Worm (Caenorhabditis elegans) whole organism, young adult: Measurements from ENCODE around the gene srlf-4.

Experiments
- B0336.3 ChIP-seq: fragments of 200-800 bp; sonication (Bioruptor generic); IDR thresholded peaks from 2 replicates; pipeline ENCODE4 v1.3.6; 2022; ENCODE audit warnings: missing genetic modification characterization, missing compliant biosample characterization
- F49E8.2 ChIP-seq: sonication (generic microtip); optimal IDR thresholded peaks from 3 replicates; lab custom pipeline; 2017; ENCODE audit warnings: missing genetic modification characterization, mild to moderate bottlenecking, missing compliant biosample characterization, antibody characterized with exemption, moderate library complexity; ENCODE audit not compliant: insufficient read depth
- K12H6.12 ChIP-seq: fragments of 200-800 bp; sonication (Bioruptor generic); optimal IDR thresholded peaks from 2 replicates; lab custom pipeline; 2018; ENCODE audit warnings: mild to moderate bottlenecking, missing genetic modification characterization, missing compliant biosample characterization
- bed-1 ChIP-seq: fragments of 200-800 bp; sonication (Bioruptor generic); IDR thresholded peaks from 2 replicates; pipeline ENCODE4 v1.3.6; 2022; ENCODE audit warnings: missing genetic modification reagents, missing genetic modification characterization, missing compliant biosample characterization
- bed-2 ChIP-seq: fragments of 200-800 bp; sonication (Bioruptor generic); IDR thresholded peaks from 2 replicates; pipeline ENCODE4 v1.3.6; 2022; ENCODE audit warnings: missing genetic modification reagents, missing genetic modification characterization, missing compliant biosample characterization
- ccch-3 ChIP-seq: fragments of 200-800 bp; sonication (Bioruptor generic); optimal IDR thresholded peaks from 2 replicates; lab custom pipeline; 2018; ENCODE audit warnings: mild to moderate bottlenecking, missing genetic modification characterization, missing compliant biosample characterization
- cebp-1 ChIP-seq, 2 experiments: fragments of 200-800 bp in 1 of 2; sonication (Bioruptor generic) in 1 of 2; sonication (generic microtip) in 1 of 2; IDR thresholded peaks in 1 of 2; optimal IDR thresholded peaks in 1 of 2; 2 replicates each; pipeline versions ENCODE4 v1.3.6 to Lab custom; 2017 to 2022; ENCODE audit warnings: missing compliant biosample characterization in 2 of 2, missing genetic modification characterization in 2 of 2, mild to moderate bottlenecking in 1 of 2, missing genetic modification reagents in 1 of 2, moderate library complexity in 1 of 2
- ceh-100 ChIP-seq: fragments of 200-800 bp; sonication (Bioruptor generic); IDR thresholded peaks from 2 replicates; pipeline ENCODE4 v1.3.6; 2022; ENCODE audit warnings: missing genetic modification reagents, missing genetic modification characterization, missing compliant biosample characterization
- ceh-79 ChIP-seq: sonication (generic microtip); optimal IDR thresholded peaks from 2 replicates; lab custom pipeline; 2017; ENCODE audit warnings: mild to moderate bottlenecking, missing genetic modification characterization, missing compliant biosample characterization
- egl-18 ChIP-seq: fragments of 200-800 bp; sonication (Bioruptor generic); IDR thresholded peaks from 2 replicates; pipeline ENCODE4 v1.3.6; 2022; ENCODE audit warnings: missing genetic modification reagents, missing genetic modification characterization, missing compliant biosample characterization
- ets-4 ChIP-seq: fragments of 200-800 bp; sonication (Bioruptor generic); optimal IDR thresholded peaks from 2 replicates; lab custom pipeline; 2018; ENCODE audit warnings: mild to moderate bottlenecking, missing genetic modification characterization, missing compliant biosample characterization
- gei-17 ChIP-seq: fragments of 200-800 bp; sonication (Bioruptor generic); optimal IDR thresholded peaks from 2 replicates; lab custom pipeline; 2018; ENCODE audit warnings: mild to moderate bottlenecking, missing genetic modification characterization, missing compliant biosample characterization
- hlh-26 ChIP-seq: fragments of 200-800 bp; sonication (Bioruptor generic); conservative IDR thresholded peaks from 2 replicates; pipeline ENCODE4 v1.3.6; 2022; ENCODE audit warnings: missing genetic modification reagents, missing genetic modification characterization, missing compliant biosample characterization
- hmg-20 ChIP-seq: fragments of 200-800 bp; sonication (Bioruptor generic); IDR thresholded peaks from 2 replicates; pipeline ENCODE4 v1.3.6; 2022; ENCODE audit warnings: missing genetic modification reagents, missing genetic modification characterization, missing compliant biosample characterization
- hsf-1 ChIP-seq: fragments of 200-800 bp; sonication (Bioruptor generic); IDR thresholded peaks from 2 replicates; pipeline ENCODE4 v1.3.6; 2022; ENCODE audit warnings: missing genetic modification reagents, missing genetic modification characterization, missing compliant biosample characterization
- lir-1 ChIP-seq: fragments of 200-800 bp; sonication (Bioruptor generic); conservative IDR thresholded peaks from 2 replicates; pipeline ENCODE4 v1.3.6; 2022; ENCODE audit warnings: missing genetic modification reagents, missing genetic modification characterization, missing compliant biosample characterization
- madf-10 ChIP-seq: sonication (generic microtip); optimal IDR thresholded peaks from 2 replicates; lab custom pipeline; 2016; ENCODE audit warnings: mild to moderate bottlenecking, missing genetic modification characterization, missing compliant biosample characterization
- madf-6 ChIP-seq: fragments of 200-800 bp; sonication (Bioruptor generic); IDR thresholded peaks from 2 replicates; pipeline ENCODE4 v1.3.6; 2022; ENCODE audit warnings: missing genetic modification reagents, missing genetic modification characterization, missing compliant biosample characterization
- mel-28 ChIP-seq: sonication (generic microtip); optimal IDR thresholded peaks from 2 replicates; lab custom pipeline; 2016; ENCODE audit warnings: borderline replicate concordance, mild to moderate bottlenecking, missing genetic modification characterization, missing compliant biosample characterization
- mes-4 ChIP-seq: sonication (generic microtip); optimal IDR thresholded peaks from 2 replicates; lab custom pipeline; 2016; ENCODE audit warnings: missing genotype, missing genetic modification characterization, missing compliant biosample characterization
- nfya-2 ChIP-seq: fragments of 200-800 bp; sonication (Bioruptor generic); IDR thresholded peaks from 2 replicates; pipeline ENCODE4 v1.3.6; 2022; ENCODE audit warnings: missing genetic modification reagents, missing genetic modification characterization, missing compliant biosample characterization
- nhr-80 ChIP-seq: sonication (generic microtip); optimal IDR thresholded peaks from 2 replicates; lab custom pipeline; 2016; ENCODE audit warnings: missing genetic modification characterization, missing compliant biosample characterization
- pha-4 ChIP-seq: fragments of 150-350 bp; sonication (generic microtip); optimal IDR thresholded peaks from 2 replicates; lab custom pipeline; 2014; ENCODE audit warnings: missing biosample characterization, missing genetic modification reagents, missing genetic modification characterization
- rec-8 ChIP-seq, 2 experiments: sonication (generic microtip); optimal IDR thresholded peaks; 2 replicates each; lab custom pipeline; 2016; ENCODE audit warnings: mild to moderate bottlenecking in 2 of 2, missing genetic modification characterization in 2 of 2, missing genetic modification reagents in 2 of 2, missing genotype in 2 of 2, missing biosample characterization in 1 of 2, missing compliant biosample characterization in 1 of 2, moderate library complexity in 1 of 2
- sea-2 ChIP-seq: fragments of 200-800 bp; sonication (Bioruptor generic); IDR thresholded peaks from 2 replicates; pipeline ENCODE4 v1.3.6; 2022; ENCODE audit warnings: missing genetic modification characterization, missing compliant biosample characterization
- snpc-3.4 ChIP-seq: sonication (generic microtip); optimal IDR thresholded peaks from 2 replicates; lab custom pipeline; 2017; ENCODE audit warnings: missing genetic modification characterization, mild to moderate bottlenecking, missing compliant biosample characterization, antibody characterized with exemption, moderate library complexity, missing genotype, missing genetic modification reagents
- snpc-4 ChIP-seq, 5 experiments: fragments of 150-350 bp in 1 of 5; sonication (generic microtip) in 4 of 5; optimal IDR thresholded peaks; 2 replicates each; lab custom pipeline; 2014 to 2018; ENCODE audit warnings: missing genetic modification characterization in 5 of 5, missing biosample characterization in 3 of 5, antibody characterized with exemption in 2 of 5, mild to moderate bottlenecking in 2 of 5, missing compliant biosample characterization in 2 of 5, missing genotype in 2 of 5, moderate library complexity in 2 of 5, missing genetic modification reagents in 1 of 5
- ztf-28 ChIP-seq: fragments of 200-800 bp; sonication (Bioruptor generic); IDR thresholded peaks from 2 replicates; pipeline ENCODE4 v1.3.6; 2022; ENCODE audit warnings: missing genetic modification reagents, missing genetic modification characterization, missing compliant biosample characterization

The srlf-4 gene

ce11 chrIV:12915479-12915878 is 8.8 kb downstream of the srlf-4 start, which contains the start of gene srz-15:
TSS of gene srz-15 (plus strand) at chrIV:12915779.
- no peak for TF ChIP-seq madf-6 (GFP tag; lab: Robert Waterston, UW)
- TF ChIP-seq F49E8.2: no peak
- no peak for TF ChIP-seq sea-2
- no peak for TF ChIP-seq madf-10
- TF ChIP-seq bed-1: no peak
- no peak for TF ChIP-seq ccch-3 (GFP tag; lab: Kevin White, UChicago)
- no peak for TF ChIP-seq hlh-26 (GFP tag; lab: Robert Waterston, UW)
- TF ChIP-seq nfya-2 (GFP tag; lab: Robert Waterston, UW): no peak
- no peak for TF ChIP-seq hsf-1
- no peak for TF ChIP-seq rec-8 (tag; optimal IDR thresholded peaks at IDR 0.05; lab: Kevin White, UChicago)
- no peak for TF ChIP-seq mel-28 (tag; lab: Kevin White, UChicago)
- no peak for TF ChIP-seq lir-1 (GFP tag; lab: Robert Waterston, UW)
- TF ChIP-seq hmg-20: no peak
- no peak for TF ChIP-seq mes-4 (tag; lab: Kevin White, UChicago)
- TF ChIP-seq ets-4: no peak

- TF ChIP-seq egl-18 (GFP tag; lab: Robert Waterston, UW) (no peak), bed-2 (GFP tag; lab: Robert Waterston, UW) (no peak), hsf-1 (no peak), pha-4 (tag; lab: Kevin White, UChicago) (no peak), ceh-100 (GFP tag; lab: Robert Waterston, UW) (no peak), gei-17 (GFP tag; lab: Kevin White, UChicago) (no peak)
These were observed 9.7 kb downstream of the srlf-4 start, which contains the start of gene irg-6 for ce11 chrIV:12914532-12915019. TSS of gene irg-6 (minus strand) at chrIV:12914969.

ce11 chrIV:12911990-12912389 is 12.2 kb downstream of the srlf-4 start, which contains the start of gene K08D8.5:
TSS of gene K08D8.5 (minus strand) at chrIV:12912129.
- TF ChIP-seq B0336.3 (GFP tag; lab: Robert Waterston, UW) (no peak), nhr-80 (tag; lab: Kevin White, UChicago) (peak; percentile 33), snpc-4 (GFP tag; optimal IDR thresholded peaks at IDR 0.05; lab: Kevin White, UChicago) (no peak), snpc-4 (tag; optimal IDR thresholded peaks at IDR 0.05; lab: Kevin White, UChicago) (no peak)

ce11 chrIV:12909871-12910270 is 14.4 kb downstream of the srlf-4 start, which contains the start of gene K08D8.4:
TSS of gene K08D8.4 (minus strand) at chrIV:12909998.
- TF ChIP-seq cebp-1 (GFP tag; IDR thresholded peaks at IDR 0.05; lab: Robert Waterston, UW) (no peak), cebp-1 (tag; optimal IDR thresholded peaks at IDR 0.05; lab: Kevin White, UChicago) (no peak), ztf-28 (GFP tag; lab: Robert Waterston, UW) (no peak), nhr-80 (tag; lab: Kevin White, UChicago) (peak; percentile 74)

ce11 chrIV:12906529-12906928 is 17.7 kb downstream of the srlf-4 start, which contains the start of gene K08D8.3:
TSS of gene K08D8.3 (minus strand) at chrIV:12906659.
- TF ChIP-seq ceh-79 (no peak), nhr-80 (tag; lab: Kevin White, UChicago) (peak; percentile 75), snpc-3.4 (tag; lab: Kevin White, UChicago) (no peak)

ce11 chrIV:12903687-12904086 is 20.5 kb downstream of the srlf-4 start:
- TF ChIP-seq K12H6.12 (tag; lab: Kevin White, UChicago) (no peak), nhr-80 (tag; lab: Kevin White, UChicago) (peak; percentile 43)
